Fruit fly (Drosophila melanogaster) whole organism, embryonic: ENCODE results near the gene CG18661.

Experiments
- CG13624 ChIP-seq: fragments of 200-800 bp; sonication (Bioruptor generic); optimal IDR thresholded peaks from 2 replicates; lab custom pipeline; 2016; ENCODE audit warnings: missing biosample characterization, missing genetic modification characterization
- CG6791 ChIP-seq: fragments of 200-800 bp; sonication (Bioruptor generic); IDR thresholded peaks from 3 replicates; pipeline ENCODE4 v1.3.6; 2022; ENCODE audit warnings: missing biosample characterization, missing genetic modification characterization; ENCODE audit not compliant: partially characterized antibody
- CG6854 ChIP-seq: fragments of 200-800 bp; sonication (Bioruptor generic); optimal IDR thresholded peaks from 3 replicates; lab custom pipeline; 2017; ENCODE audit warnings: missing biosample characterization, mild to moderate bottlenecking, missing genetic modification characterization
- chif ChIP-seq, 2 experiments: fragments of 200-800 bp; sonication (Bioruptor generic); optimal IDR thresholded peaks; 3 replicates each; lab custom pipeline; 2016; ENCODE audit warnings: missing biosample characterization in 2 of 2, missing genetic modification characterization in 2 of 2
- insv ChIP-seq, 2 experiments: fragments of 200-800 bp; sonication (Bioruptor generic); optimal IDR thresholded peaks; 3 replicates each; lab custom pipeline; 2016 to 2018; ENCODE audit warnings: missing biosample characterization in 2 of 2, missing genetic modification characterization in 2 of 2
- tin ChIP-seq: fragments of 200-800 bp; sonication (Bioruptor generic); optimal IDR thresholded peaks from 3 replicates; lab custom pipeline; 2016; ENCODE audit warnings: missing biosample characterization, missing genetic modification characterization

DNA sequence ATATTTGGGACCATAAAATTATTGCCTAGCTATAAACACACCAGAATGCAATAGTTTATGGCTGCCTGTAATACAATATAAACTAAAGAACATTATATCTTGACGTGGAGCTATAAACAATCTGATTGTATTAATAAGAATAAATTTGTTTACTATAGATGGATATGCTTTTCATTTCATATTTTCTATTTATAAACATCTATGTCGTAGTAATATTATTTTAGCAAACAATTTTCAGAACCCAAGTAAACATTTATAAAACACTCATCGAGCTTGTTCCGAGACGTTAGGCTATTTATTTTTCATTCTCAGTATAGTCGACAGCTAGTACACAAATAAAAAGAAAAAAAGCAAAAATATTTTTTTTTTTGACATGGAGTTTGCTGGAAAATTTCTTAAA lies 17.0 kb upstream of the CG18661 start, which contains the start of gene CG18662:
- TF ChIP-seq CG13624 (GFP tag; lab: Kevin White, UChicago) (no peak), CG6854 (no peak), chif (GFP tag; optimal IDR thresholded peaks at IDR 0.05; lab: Kevin White, UChicago) (no peak), insv (GFP tag; optimal IDR thresholded peaks at IDR 0.05; lab: Kevin White, UChicago) (no peak), tin (GFP tag; lab: Kevin White, UChicago) (no peak), CG6791 (GFP tag; lab: Robert Waterston, UW) (no peak)
